Worm (Caenorhabditis elegans): ENCODE results near the gene fbxb-35.

Gene fbxb-35

ce11 chrII:2076467-2076866 is 25.0 kb downstream of the fbxb-35 start:
- TF ChIP-seq irx-1 (tag; optimal IDR thresholded peaks at IDR 0.05): no peak
- no peak for TF ChIP-seq ceh-88 (GFP tag; IDR thresholded peaks at IDR 0.05)
- no peak for TF ChIP-seq lin-35 (GFP tag; optimal IDR thresholded peaks at IDR 0.05)
- TF ChIP-seq ztf-4 (tag; optimal IDR thresholded peaks at IDR 0.05): no peak
- no peak for TF ChIP-seq unc-30 (tag; optimal IDR thresholded peaks at IDR 0.05)
- no peak for TF ChIP-seq dpl-1 (GFP tag; optimal IDR thresholded peaks at IDR 0.05)
- TF ChIP-seq C34B4.2 (tag; optimal IDR thresholded peaks at IDR 0.05): no peak
- TF ChIP-seq nhr-47 (tag; optimal IDR thresholded peaks at IDR 0.05): no peak
- no peak for TF ChIP-seq aha-1 (tag; optimal IDR thresholded peaks at IDR 0.05)
- TF ChIP-seq C04F5.9 (tag; optimal IDR thresholded peaks at IDR 0.05): no peak
- TF ChIP-seq lin-13 (GFP tag; optimal IDR thresholded peaks at IDR 0.05): no peak

ce11 chrII:2080425-2080824 is 29.0 kb downstream of the fbxb-35 start, which contains the start of gene F07E5.9:
F07E5.9 (minus strand) TSS chrII:2080525.
- no peak for TF ChIP-seq fkh-4 (tag; optimal IDR thresholded peaks at IDR 0.05; ENCODE audit: borderline replicate concordance)
- no peak for TF ChIP-seq efl-1 (optimal IDR thresholded peaks at IDR 0.05)
- TF ChIP-seq efl-1 (GFP tag; optimal IDR thresholded peaks at IDR 0.05 in 1 of 2): peak in 1 of 2 experiments; percentile 9

- no peak for TF ChIP-seq lsy-2 (tag; optimal IDR thresholded peaks at IDR 0.05)
- no peak for TF ChIP-seq C34B4.2 (tag; optimal IDR thresholded peaks at IDR 0.05)
- no peak for TF ChIP-seq mep-1 (tag; optimal IDR thresholded peaks at IDR 0.05)
- no peak for TF ChIP-seq nhr-90 (tag; optimal IDR thresholded peaks at IDR 0.05; ENCODE audit: poor library complexity)
- TF ChIP-seq pag-3 (tag; optimal IDR thresholded peaks at IDR 0.05; ENCODE audit: borderline replicate concordance, insufficient read depth): no peak
- TF ChIP-seq isw-1 (GFP tag; IDR thresholded peaks at IDR 0.05): no peak
- no peak for TF ChIP-seq snpc-4 (tag; optimal IDR thresholded peaks at IDR 0.05)
- no peak for TF ChIP-seq nhr-76 (tag; optimal IDR thresholded peaks at IDR 0.05)
- TF ChIP-seq nhr-47 (tag; optimal IDR thresholded peaks at IDR 0.05): no peak
- TF ChIP-seq blmp-1 (tag; optimal IDR thresholded peaks at IDR 0.05): no peak
- no peak for TF ChIP-seq dpl-1 (GFP tag; optimal IDR thresholded peaks at IDR 0.05)
- TF ChIP-seq vab-15 (tag; optimal IDR thresholded peaks at IDR 0.05): no peak
- no peak for TF ChIP-seq tlp-1 (tag; optimal IDR thresholded peaks at IDR 0.05)
- no peak for TF ChIP-seq lir-3 (tag; optimal IDR thresholded peaks at IDR 0.05; ENCODE audit: poor library complexity)
- TF ChIP-seq nhr-19 (GFP tag; conservative IDR thresholded peaks at IDR 0.05): no peak
- TF ChIP-seq unc-98 (GFP tag; IDR thresholded peaks at IDR 0.05): no peak
- TF ChIP-seq mef-2 (tag; optimal IDR thresholded peaks at IDR 0.05): no peak
- TF ChIP-seq mdl-1 (tag; optimal IDR thresholded peaks at IDR 0.05): no peak
Observed at ce11 chrII:2081257-2081656, 29.8 kb downstream of the fbxb-35 start, which contains the start of gene T16A1.4. T16A1.4 (plus strand) TSS chrII:2081557.

- TF ChIP-seq efl-1 (optimal IDR thresholded peaks at IDR 0.05) (no peak), efl-1 (GFP tag; optimal IDR thresholded peaks at IDR 0.05 in 1 of 2) (no peak), snpc-4 (tag; optimal IDR thresholded peaks at IDR 0.05) (no peak), alr-1 (tag; optimal IDR thresholded peaks at IDR 0.05; ENCODE audit: borderline replicate concordance) (no peak), jun-1 (tag; optimal IDR thresholded peaks at IDR 0.05) (no peak), lin-14 (GFP tag; optimal IDR thresholded peaks at IDR 0.05) (no peak), fkh-8 (tag; optimal IDR thresholded peaks at IDR 0.05) (no peak), mef-2 (tag; optimal IDR thresholded peaks at IDR 0.05) (no peak), tbx-2 (tag; optimal IDR thresholded peaks at IDR 0.05) (no peak), unc-86 (tag; optimal IDR thresholded peaks at IDR 0.05) (no peak), nhr-11 (tag; optimal IDR thresholded peaks at IDR 0.05) (no peak), dpl-1 (GFP tag; optimal IDR thresholded peaks at IDR 0.05) (no peak), lir-3 (tag; optimal IDR thresholded peaks at IDR 0.05; ENCODE audit: poor library complexity) (no peak), nhr-84 (tag; optimal IDR thresholded peaks at IDR 0.05) (no peak)
Observed at ce11 chrII:2083726-2084179, 32.3 kb downstream of the fbxb-35 start, which contains the start of the genes T16A1.5 and fbxc-49. T16A1.5 (minus strand) TSS chrII:2083826. fbxc-49 (plus strand) TSS chrII:2084129.

Data from whole organism, L1 larva.